Fruit fly (Drosophila melanogaster) whole organism, embryonic: Measurements from ENCODE around the gene stg1.
A peak's percentile ranks its signal among the peaks of the same experiment; 100 is the strongest.

Experiments
- Adf1 ChIP-seq: fragments of 200-800 bp; sonication (Bioruptor generic); IDR thresholded peaks from 2 replicates; pipeline ENCODE4 v1.3.6; 2022; ENCODE audit warnings: missing biosample characterization, missing genetic modification characterization
- BEAF-32 ChIP-seq: fragments of 200-800 bp; sonication (Bioruptor generic); optimal IDR thresholded peaks from 3 replicates; lab custom pipeline; 2017; ENCODE audit warnings: missing biosample characterization, missing genetic modification characterization, mild to moderate bottlenecking, moderate library complexity, missing genetic modification reagents
- CG11093 ChIP-seq: fragments of 200-800 bp; sonication (Bioruptor generic); IDR thresholded peaks from 3 replicates; pipeline ENCODE4 v1.3.6; 2022; ENCODE audit warnings: missing biosample characterization, missing genetic modification characterization
- CG12769 ChIP-seq: fragments of 200-800 bp; sonication (Bioruptor generic); optimal IDR thresholded peaks from 2 replicates; lab custom pipeline; 2019; ENCODE audit warnings: missing biosample characterization, mild to moderate bottlenecking, missing genetic modification characterization, moderate library complexity
- CG14860 ChIP-seq: fragments of 200-800 bp; sonication (Bioruptor generic); IDR thresholded peaks from 3 replicates; pipeline ENCODE4 v1.3.6; 2022; ENCODE audit warnings: missing biosample characterization, missing genetic modification characterization; ENCODE audit not compliant: partially characterized antibody
- CG15601 ChIP-seq: fragments of 200-800 bp; sonication (Bioruptor generic); optimal IDR thresholded peaks from 3 replicates; lab custom pipeline; 2019; ENCODE audit warnings: missing biosample characterization, mild to moderate bottlenecking, missing genetic modification characterization, moderate library complexity
- CG18011 ChIP-seq: fragments of 200-800 bp; sonication (Bioruptor generic); optimal IDR thresholded peaks from 2 replicates; lab custom pipeline; 2017; ENCODE audit warnings: missing biosample characterization, missing genetic modification characterization, mild to moderate bottlenecking, moderate library complexity, missing genotype
- CG18764 ChIP-seq: fragments of 200-800 bp; sonication (Bioruptor generic); optimal IDR thresholded peaks from 3 replicates; lab custom pipeline; 2016; ENCODE audit warnings: missing biosample characterization, missing genetic modification characterization
- CG2120 ChIP-seq: fragments of 200-800 bp; sonication (Bioruptor generic); optimal IDR thresholded peaks from 3 replicates; lab custom pipeline; 2016; ENCODE audit warnings: missing biosample characterization, missing genetic modification characterization
- CG2202 ChIP-seq: fragments of 200-800 bp; sonication (Bioruptor generic); optimal IDR thresholded peaks from 2 replicates; lab custom pipeline; 2018; ENCODE audit warnings: missing biosample characterization, mild to moderate bottlenecking, missing genetic modification characterization
- CG34224 ChIP-seq: fragments of 200-800 bp; sonication (Bioruptor generic); IDR thresholded peaks from 3 replicates; pipeline ENCODE4 v1.3.6; 2022; ENCODE audit warnings: missing biosample characterization, missing genetic modification characterization; ENCODE audit not compliant: partially characterized antibody
- CG4617 ChIP-seq: fragments of 200-800 bp; sonication (Bioruptor generic); optimal IDR thresholded peaks from 3 replicates; lab custom pipeline; 2016; ENCODE audit warnings: missing biosample characterization, missing genetic modification characterization, borderline replicate concordance
- CG4854 ChIP-seq: fragments of 200-800 bp; sonication (Bioruptor generic); optimal IDR thresholded peaks from 2 replicates; lab custom pipeline; 2016; ENCODE audit warnings: missing biosample characterization, missing genetic modification characterization, inconsistent platforms
- CG6683 ChIP-seq: fragments of 200-800 bp; sonication (Bioruptor generic); optimal IDR thresholded peaks from 2 replicates; lab custom pipeline; 2017; ENCODE audit warnings: missing biosample characterization, mild to moderate bottlenecking, missing genetic modification characterization, missing genetic modification reagents
- CG7745 ChIP-seq: fragments of 200-800 bp; sonication (Bioruptor generic); optimal IDR thresholded peaks from 2 replicates; lab custom pipeline; 2018; ENCODE audit warnings: missing biosample characterization, mild to moderate bottlenecking, missing genetic modification characterization, moderate library complexity
- CG8290 ChIP-seq, 3 experiments: fragments of 200-800 bp; sonication (Bioruptor generic); optimal IDR thresholded peaks; 2 replicates each; lab custom pipeline; 2016 to 2019; ENCODE audit warnings: missing biosample characterization in 3 of 3, missing genetic modification characterization in 3 of 3, mild to moderate bottlenecking in 2 of 3, moderate library complexity in 1 of 3
- CG9727 ChIP-seq: fragments of 200-800 bp; sonication (Bioruptor generic); optimal IDR thresholded peaks from 3 replicates; lab custom pipeline; 2017; ENCODE audit warnings: missing biosample characterization, mild to moderate bottlenecking, missing genetic modification characterization
- CTCF ChIP-seq: fragments of 200-800 bp; sonication (Bioruptor generic); optimal IDR thresholded peaks from 2 replicates; lab custom pipeline; 2017; ENCODE audit warnings: missing biosample characterization, mild to moderate bottlenecking, missing genetic modification characterization, moderate library complexity
- Dbx ChIP-seq: fragments of 200-800 bp; sonication (Bioruptor generic); IDR thresholded peaks from 3 replicates; pipeline ENCODE4 v1.3.6; 2022; ENCODE audit warnings: missing biosample characterization, missing genetic modification characterization
- Dref ChIP-seq: fragments of 200-800 bp; sonication (Bioruptor generic); IDR thresholded peaks from 2 replicates; pipeline ENCODE4 v1.3.6; 2022; ENCODE audit warnings: missing biosample characterization, missing genetic modification characterization
- Ets65A ChIP-seq: fragments of 200-800 bp; sonication (Bioruptor generic); peaks from one replicate; lab custom pipeline; 2016; ENCODE audit warnings: missing biosample characterization, missing genetic modification characterization
- Ets97D ChIP-seq: fragments of 200-800 bp; sonication (Bioruptor generic); optimal IDR thresholded peaks from 3 replicates; lab custom pipeline; 2016; ENCODE audit warnings: missing biosample characterization, missing genetic modification characterization
- Fer3 ChIP-seq: fragments of 200-800 bp; sonication (Bioruptor generic); optimal IDR thresholded peaks from 2 replicates; lab custom pipeline; 2018; ENCODE audit warnings: missing biosample characterization, mild to moderate bottlenecking, missing genetic modification characterization, moderate library complexity
- NC2β ChIP-seq: fragments of 200-800 bp; sonication (Bioruptor generic); optimal IDR thresholded peaks from 2 replicates; lab custom pipeline; 2016; ENCODE audit warnings: missing biosample characterization, missing genetic modification characterization
- Opbp ChIP-seq: fragments of 200-800 bp; sonication (Bioruptor generic); IDR thresholded peaks from 3 replicates; pipeline ENCODE4 v1.3.6; 2022; ENCODE audit warnings: missing biosample characterization, missing genetic modification characterization; ENCODE audit not compliant: partially characterized antibody
- PHDP ChIP-seq: fragments of 200-800 bp; sonication (Bioruptor generic); optimal IDR thresholded peaks from 3 replicates; lab custom pipeline; 2018; ENCODE audit warnings: missing biosample characterization, mild to moderate bottlenecking, missing genetic modification characterization, moderate library complexity
- Spps ChIP-seq: fragments of 200-800 bp; sonication (Bioruptor generic); optimal IDR thresholded peaks from 2 replicates; lab custom pipeline; 2018; ENCODE audit warnings: missing biosample characterization, mild to moderate bottlenecking, missing genetic modification characterization
- TFAM ChIP-seq: fragments of 200-800 bp; sonication (Bioruptor generic); optimal IDR thresholded peaks from 2 replicates; lab custom pipeline; 2017; ENCODE audit warnings: missing biosample characterization, missing genetic modification characterization, inconsistent platforms
- bigmax ChIP-seq: fragments of 200-800 bp; sonication (Bioruptor generic); optimal IDR thresholded peaks from 2 replicates; lab custom pipeline; 2018; ENCODE audit warnings: missing biosample characterization, mild to moderate bottlenecking, missing genetic modification characterization
- bowl ChIP-seq: fragments of 200-800 bp; sonication (Bioruptor generic); IDR thresholded peaks from 2 replicates; pipeline ENCODE4 v1.3.6; 2022; ENCODE audit warnings: missing biosample characterization, missing genetic modification characterization
- corto ChIP-seq: fragments of 200-800 bp; sonication (Bioruptor generic); optimal IDR thresholded peaks from 2 replicates; lab custom pipeline; 2016; ENCODE audit warnings: missing biosample characterization, mild to moderate bottlenecking, missing genetic modification characterization, moderate library complexity
- dm ChIP-seq: fragments of 200-800 bp; sonication (Bioruptor generic); optimal IDR thresholded peaks from 3 replicates; lab custom pipeline; 2016; ENCODE audit warnings: missing biosample characterization, missing genetic modification characterization
- ems ChIP-seq: fragments of 200-800 bp; sonication (Bioruptor generic); optimal IDR thresholded peaks from 3 replicates; lab custom pipeline; 2016; ENCODE audit warnings: missing biosample characterization, missing genetic modification characterization
- esg ChIP-seq: fragments of 200-800 bp; sonication (Bioruptor generic); conservative IDR thresholded peaks from 2 replicates; pipeline ENCODE4 v1.3.6; 2022; ENCODE audit warnings: missing biosample characterization, missing genetic modification characterization
- ewg ChIP-seq: fragments of 200-800 bp; sonication (Bioruptor generic); optimal IDR thresholded peaks from 3 replicates; lab custom pipeline; 2017; ENCODE audit warnings: mild to moderate bottlenecking, missing biosample characterization, missing genetic modification reagents, missing genetic modification characterization
- eyg ChIP-seq: fragments of 200-800 bp; sonication (Bioruptor generic); optimal IDR thresholded peaks from 3 replicates; lab custom pipeline; 2016; ENCODE audit warnings: missing biosample characterization, missing genetic modification characterization
- fd64A ChIP-seq: fragments of 200-800 bp; sonication (Bioruptor generic); optimal IDR thresholded peaks from 3 replicates; lab custom pipeline; 2018; ENCODE audit warnings: missing biosample characterization, mild to moderate bottlenecking, missing genetic modification characterization
- gcm2 ChIP-seq: fragments of 200-800 bp; sonication (Bioruptor generic); optimal IDR thresholded peaks from 2 replicates; lab custom pipeline; 2016; ENCODE audit warnings: missing biosample characterization, missing genetic modification characterization
- gem ChIP-seq: fragments of 200-800 bp; sonication (Bioruptor generic); optimal IDR thresholded peaks from 2 replicates; lab custom pipeline; 2019; ENCODE audit warnings: missing biosample characterization, mild to moderate bottlenecking, missing genetic modification characterization, moderate library complexity
- grau ChIP-seq: fragments of 200-800 bp; optimal IDR thresholded peaks from 3 replicates; lab custom pipeline; 2019; ENCODE audit warnings: missing biosample characterization, mild to moderate bottlenecking, missing genetic modification characterization, moderate library complexity
- jumu ChIP-seq: fragments of 200-800 bp; sonication (Bioruptor generic); optimal IDR thresholded peaks from 3 replicates; lab custom pipeline; 2016; ENCODE audit warnings: missing biosample characterization, missing genetic modification characterization
- knrl ChIP-seq: fragments of 200-800 bp; sonication (Bioruptor generic); IDR thresholded peaks from 3 replicates; pipeline ENCODE4 v1.3.6; 2022; ENCODE audit warnings: missing biosample characterization, missing genetic modification characterization; ENCODE audit not compliant: partially characterized antibody
- mam ChIP-seq: fragments of 200-800 bp; sonication (Bioruptor generic); optimal IDR thresholded peaks from 3 replicates; lab custom pipeline; 2016; ENCODE audit warnings: missing biosample characterization, missing genetic modification characterization
- odd ChIP-seq: fragments of 200-800 bp; sonication (Bioruptor generic); optimal IDR thresholded peaks from 2 replicates; lab custom pipeline; 2017; ENCODE audit warnings: missing biosample characterization, mild to moderate bottlenecking, missing genetic modification characterization
- onecut ChIP-seq: fragments of 200-800 bp; sonication (Bioruptor generic); IDR thresholded peaks from 2 replicates; pipeline ENCODE4 v1.3.6; 2022; ENCODE audit warnings: missing biosample characterization, missing genetic modification characterization
- pan ChIP-seq, 4 experiments: fragments of >200 bp in 3 of 4; fragments of 200-800 bp in 1 of 4; sonication (Bioruptor generic) in 1 of 4; optimal IDR thresholded peaks in 3 of 4; IDR thresholded peaks in 1 of 4; 2 replicates each; pipeline versions ENCODE4 v1.3.6 to Lab custom; 2017 to 2022; ENCODE audit warnings: missing biosample characterization in 2 of 4, missing genetic modification characterization in 2 of 4, mixed read lengths in 1 of 4
- scrt ChIP-seq: fragments of 200-800 bp; sonication (Bioruptor generic); optimal IDR thresholded peaks from 2 replicates; lab custom pipeline; 2018; ENCODE audit warnings: missing biosample characterization, mild to moderate bottlenecking, missing genetic modification characterization, moderate library complexity
- sd ChIP-seq: fragments of 200-800 bp; sonication (Bioruptor generic); optimal IDR thresholded peaks from 3 replicates; lab custom pipeline; 2018; ENCODE audit warnings: missing biosample characterization, mild to moderate bottlenecking, missing genetic modification characterization, moderate library complexity
- unc-4 ChIP-seq: fragments of 200-800 bp; sonication (Bioruptor generic); IDR thresholded peaks from 2 replicates; pipeline ENCODE4 v1.3.6; 2022; ENCODE audit warnings: missing biosample characterization, missing genetic modification characterization; ENCODE audit not compliant: partially characterized antibody

Gene stg1

DNA sequence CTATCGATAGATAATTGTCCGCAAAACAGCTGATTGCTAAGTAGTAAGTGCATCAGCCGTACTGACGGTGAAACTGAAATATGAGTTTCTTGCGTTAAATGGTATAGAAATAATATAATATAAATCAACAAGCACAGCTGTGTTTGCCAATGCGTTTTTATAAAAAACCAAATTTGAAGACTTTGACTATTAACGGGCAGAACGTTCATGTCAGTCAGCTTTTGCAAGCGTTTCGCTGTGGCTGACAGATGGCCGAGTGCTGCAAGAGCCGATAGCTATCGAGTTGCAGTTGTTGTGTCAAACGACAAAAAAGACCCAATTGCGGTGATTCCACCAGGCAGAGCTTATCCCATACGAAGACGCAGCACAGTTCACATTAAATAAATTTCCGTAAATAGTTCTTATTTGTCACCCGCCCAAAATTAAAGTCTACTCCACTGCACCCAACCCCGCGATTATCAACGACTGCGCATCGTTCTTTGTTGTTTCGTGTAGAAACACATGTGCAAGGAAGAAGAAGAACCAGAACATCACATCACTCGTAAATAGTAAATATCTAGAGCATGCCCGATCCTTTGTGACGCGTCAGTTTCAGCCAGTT is 23.3 kb downstream of the stg1 start, which contains the start of the genes unc and CG15445 (continued):
- no peak for TF ChIP-seq ems (GFP tag; lab: Kevin White, UChicago)
- no peak for TF ChIP-seq sd (tag; lab: Kevin White, UChicago)
- TF ChIP-seq CTCF (GFP tag; lab: Kevin White, UChicago), result peak; percentile 27
- TF ChIP-seq CG4854 (GFP tag; lab: Kevin White, UChicago), result no peak
- TF ChIP-seq Adf1 (GFP tag; lab: Robert Waterston, UW), result no peak
- TF ChIP-seq BEAF-32 (GFP tag; lab: Kevin White, UChicago), result peak; percentile 94
- TF ChIP-seq Opbp, result peak; percentile 86
- TF ChIP-seq CG9727 (GFP tag; lab: Kevin White, UChicago), result peak; percentile 19
- TF ChIP-seq Fer3 (tag; lab: Kevin White, UChicago), result no peak
- peak; percentile 80 for TF ChIP-seq dm (GFP tag; lab: Kevin White, UChicago)
- peak; percentile 15 for TF ChIP-seq CG15601 (tag; lab: Kevin White, UChicago)
- TF ChIP-seq pan (optimal IDR thresholded peaks at IDR 0.05; lab: Kevin White, UChicago), result no peak
- TF ChIP-seq pan (GFP tag; optimal IDR thresholded peaks at IDR 0.05 in 1 of 2, IDR thresholded peaks at IDR 0.05 in 1 of 2), result no peak
- peak; percentile 27 for TF ChIP-seq CG2120 (GFP tag; lab: Kevin White, UChicago)
- TF ChIP-seq NC2β (GFP tag; lab: Kevin White, UChicago), result peak; percentile 3
- no peak for TF ChIP-seq CG2202 (tag; lab: Kevin White, UChicago)
- TF ChIP-seq bigmax (GFP tag; lab: Kevin White, UChicago), result no peak
- no peak for TF ChIP-seq odd (GFP tag; lab: Kevin White, UChicago)
- TF ChIP-seq TFAM (GFP tag; lab: Kevin White, UChicago), result no peak
- TF ChIP-seq gem (tag; lab: Kevin White, UChicago), result no peak
- no peak for TF ChIP-seq CG6683 (GFP tag; lab: Kevin White, UChicago)
- TF ChIP-seq Dref (GFP tag; lab: Robert Waterston, UW), result peak; percentile 75
- TF ChIP-seq jumu (GFP tag; lab: Kevin White, UChicago), result peak; percentile 45
- no peak for TF ChIP-seq scrt (GFP tag; lab: Kevin White, UChicago)
- no peak for TF ChIP-seq onecut
- TF ChIP-seq corto (GFP tag; lab: Kevin White, UChicago), result no peak
- no peak for TF ChIP-seq CG7745 (tag; lab: Kevin White, UChicago)
- no peak for TF ChIP-seq CG11093 (GFP tag; lab: Robert Waterston, UW)
- no peak for TF ChIP-seq esg
- peak; percentile 93 for TF ChIP-seq Ets65A
- peak; percentile 93 for TF ChIP-seq knrl
- peak; percentile 80 for TF ChIP-seq unc-4 (GFP tag; lab: Robert Waterston, UW)
- peak; percentile 99 for TF ChIP-seq CG18011 (GFP tag; lab: Kevin White, UChicago)
- peak; percentile 62; the same call in 2 of the 3 replicates for TF ChIP-seq CG34224
- no peak for TF ChIP-seq fd64A (GFP tag; lab: Kevin White, UChicago)
- peak; percentile 48 for TF ChIP-seq CG8290 (GFP tag; optimal IDR thresholded peaks at IDR 0.05; lab: Kevin White, UChicago)
- no peak for TF ChIP-seq CG8290 (tag; optimal IDR thresholded peaks at IDR 0.05; lab: Kevin White, UChicago)
- TF ChIP-seq ewg (GFP tag; lab: Kevin White, UChicago), result peak; percentile 78
- no peak for TF ChIP-seq gcm2 (GFP tag; lab: Kevin White, UChicago)
- TF ChIP-seq PHDP, result no peak
- TF ChIP-seq eyg (GFP tag; lab: Kevin White, UChicago), result no peak
- TF ChIP-seq Ets97D (GFP tag; lab: Kevin White, UChicago), result peak; percentile 74
- peak; percentile 71 for TF ChIP-seq CG4617 (GFP tag; lab: Kevin White, UChicago)
- TF ChIP-seq CG12769 (tag; lab: Kevin White, UChicago), result no peak
- peak; percentile 33 for TF ChIP-seq mam (GFP tag; lab: Kevin White, UChicago)
- no peak for TF ChIP-seq Spps (tag; lab: Kevin White, UChicago)
- TF ChIP-seq CG18764 (GFP tag; lab: Kevin White, UChicago), result peak; percentile 8
- TF ChIP-seq CG14860 (GFP tag; lab: Robert Waterston, UW), result peak; percentile 82
- no peak for TF ChIP-seq Dbx
- TF ChIP-seq grau (tag; lab: Kevin White, UChicago), result no peak
- no peak for TF ChIP-seq bowl (GFP tag; lab: Robert Waterston, UW)
